Fruit fly (Drosophila melanogaster): Measurements from ENCODE around the gene gpp.
A peak's percentile ranks its signal among the peaks of the same experiment; 100 is the strongest.

Gene gpp

DNA sequence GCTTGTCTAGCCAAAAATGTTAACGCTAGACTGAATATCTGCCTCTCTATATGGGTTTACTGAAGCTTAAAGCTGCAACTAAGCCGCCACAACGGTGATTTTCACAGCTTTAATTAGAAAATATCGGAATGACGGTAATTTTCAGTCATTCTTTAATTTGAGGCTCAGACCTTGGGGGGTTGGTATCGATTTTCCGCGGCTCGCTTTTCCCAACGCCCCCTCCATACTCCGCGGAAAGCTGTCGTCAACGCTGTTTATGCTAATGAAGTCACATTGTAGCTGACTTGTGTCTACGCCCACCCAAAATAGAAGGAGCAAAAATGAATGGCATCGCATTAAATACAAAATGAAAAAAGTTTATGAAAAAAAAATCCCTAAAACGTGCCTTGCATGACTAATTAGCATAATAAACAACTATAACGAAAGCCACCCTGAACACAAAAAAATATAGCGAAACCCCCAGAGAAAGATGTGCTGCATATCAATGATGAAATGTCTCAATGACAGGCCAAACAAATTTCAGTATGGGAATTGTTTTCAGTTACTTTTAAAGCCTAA is 29.2 kb downstream of the gpp start:
- TF ChIP-seq Clk (GFP tag; optimal IDR thresholded peaks at IDR 0.05), result no peak
- TF ChIP-seq bab1 (GFP tag; optimal IDR thresholded peaks at IDR 0.05), result no peak
- TF ChIP-seq CG1620 (GFP tag; optimal IDR thresholded peaks at IDR 0.05), result no peak
- TF ChIP-seq CG5204 (GFP tag; optimal IDR thresholded peaks at IDR 0.05), result no peak
- no peak for TF ChIP-seq toe (GFP tag; optimal IDR thresholded peaks at IDR 0.05)
- TF ChIP-seq Mnt (GFP tag; optimal IDR thresholded peaks at IDR 0.05), result no peak
- no peak for TF ChIP-seq CG7045 (GFP tag; optimal IDR thresholded peaks at IDR 0.05)
- TF ChIP-seq cnc (optimal IDR thresholded peaks at IDR 0.05), result no peak
- no peak for TF ChIP-seq CG14711 (tag; optimal IDR thresholded peaks at IDR 0.05)
- no peak for TF ChIP-seq Crg-1 (GFP tag; optimal IDR thresholded peaks at IDR 0.05)
- no peak for TF ChIP-seq tj (GFP tag; optimal IDR thresholded peaks at IDR 0.05)
- no peak for TF ChIP-seq CG12768 (GFP tag; optimal IDR thresholded peaks at IDR 0.05)
- no peak for TF ChIP-seq CG7101 (tag; optimal IDR thresholded peaks at IDR 0.05)
- TF ChIP-seq Hr96 (GFP tag; optimal IDR thresholded peaks at IDR 0.05), result no peak
- no peak for TF ChIP-seq CG33017 (tag; optimal IDR thresholded peaks at IDR 0.05)

DNA sequence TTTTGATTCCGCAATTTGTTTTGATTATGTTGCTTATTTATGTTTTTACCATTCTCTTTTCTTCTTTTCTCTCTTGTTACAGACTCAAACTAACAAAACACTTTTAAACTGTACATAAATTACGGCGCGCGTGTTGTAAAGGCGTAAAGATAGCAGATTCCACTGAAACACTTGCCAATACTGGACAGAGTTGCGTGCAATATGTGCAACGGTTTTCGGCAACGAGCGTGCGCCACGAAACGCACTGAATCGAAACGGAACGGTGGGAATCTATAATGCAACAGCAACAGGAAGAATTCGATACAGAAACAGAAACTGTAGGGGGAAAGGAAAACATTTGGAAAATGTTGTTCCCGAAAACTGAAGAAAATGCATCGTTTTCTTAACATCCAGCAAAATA is 30.0 kb downstream of the gpp start:
- no peak for TF ChIP-seq pad (GFP tag; optimal IDR thresholded peaks at IDR 0.05)
- TF ChIP-seq cic (GFP tag; optimal IDR thresholded peaks at IDR 0.05), result no peak
- TF ChIP-seq CG14711 (tag; optimal IDR thresholded peaks at IDR 0.05), result no peak
- no peak for TF ChIP-seq ovo (GFP tag; optimal IDR thresholded peaks at IDR 0.05)
- no peak for TF ChIP-seq toe (GFP tag; optimal IDR thresholded peaks at IDR 0.05)
- no peak for TF ChIP-seq kay (GFP tag; ENCODE audit: borderline replicate concordance)
- TF ChIP-seq Mnt (GFP tag; optimal IDR thresholded peaks at IDR 0.05), result no peak
- TF ChIP-seq CG7045 (GFP tag; optimal IDR thresholded peaks at IDR 0.05), result no peak
- TF ChIP-seq CG1620 (GFP tag; optimal IDR thresholded peaks at IDR 0.05), result no peak
- no peak for TF ChIP-seq CG33017 (tag; optimal IDR thresholded peaks at IDR 0.05)
- no peak for TF ChIP-seq CG12768 (GFP tag; optimal IDR thresholded peaks at IDR 0.05)
- no peak for TF ChIP-seq Clk (GFP tag; optimal IDR thresholded peaks at IDR 0.05)
- TF ChIP-seq CG7101 (tag; optimal IDR thresholded peaks at IDR 0.05), result no peak
- no peak for TF ChIP-seq Crg-1 (GFP tag; optimal IDR thresholded peaks at IDR 0.05)
- TF ChIP-seq CG11617 (GFP tag; optimal IDR thresholded peaks at IDR 0.05), result no peak
- no peak for TF ChIP-seq CG5204 (GFP tag; optimal IDR thresholded peaks at IDR 0.05)
- no peak for TF ChIP-seq bab1 (GFP tag; optimal IDR thresholded peaks at IDR 0.05)
- no peak for TF ChIP-seq cnc (optimal IDR thresholded peaks at IDR 0.05)
- no peak for TF ChIP-seq Hr96 (GFP tag; optimal IDR thresholded peaks at IDR 0.05)
- no peak for TF ChIP-seq tj (GFP tag; optimal IDR thresholded peaks at IDR 0.05)

dm6 chr3R:6456140-6457054 is 49.7 kb downstream of the gpp start, which contains the start of gene CG9727:
TSS of gene CG9727 (minus strand) at chr3R:6456676.
- TF ChIP-seq CG1620 (GFP tag; optimal IDR thresholded peaks at IDR 0.05) (no peak), Mnt (GFP tag; optimal IDR thresholded peaks at IDR 0.05) (peak; percentile 67), bab1 (GFP tag; optimal IDR thresholded peaks at IDR 0.05) (peak; percentile 28), Clk (GFP tag; optimal IDR thresholded peaks at IDR 0.05) (no peak), CG11617 (GFP tag; optimal IDR thresholded peaks at IDR 0.05) (peak; percentile 23), cic (GFP tag; optimal IDR thresholded peaks at IDR 0.05) (no peak), toe (GFP tag; optimal IDR thresholded peaks at IDR 0.05) (peak; percentile 21), CG5204 (GFP tag; optimal IDR thresholded peaks at IDR 0.05) (no peak), kay (GFP tag; ENCODE audit: borderline replicate concordance) (peak; percentile 39)

- TF ChIP-seq CG14711 (tag; optimal IDR thresholded peaks at IDR 0.05), result peak; percentile 21
- peak; percentile 6 for TF ChIP-seq cic (GFP tag; optimal IDR thresholded peaks at IDR 0.05)
- TF ChIP-seq CG1620 (GFP tag; optimal IDR thresholded peaks at IDR 0.05), result peak; percentile 35
- TF ChIP-seq CG11617 (GFP tag; optimal IDR thresholded peaks at IDR 0.05), result no peak
- peak; percentile 33 for TF ChIP-seq CG7045 (GFP tag; optimal IDR thresholded peaks at IDR 0.05)
- TF ChIP-seq CG33017 (tag; optimal IDR thresholded peaks at IDR 0.05), result peak; percentile 13
- no peak for TF ChIP-seq Mnt (GFP tag; optimal IDR thresholded peaks at IDR 0.05)
- TF ChIP-seq cnc (optimal IDR thresholded peaks at IDR 0.05), result no peak
- TF ChIP-seq tj (GFP tag; optimal IDR thresholded peaks at IDR 0.05), result peak; percentile 2
- no peak for TF ChIP-seq CG5204 (GFP tag; optimal IDR thresholded peaks at IDR 0.05)
- peak; percentile 1 for TF ChIP-seq Hr96 (GFP tag; optimal IDR thresholded peaks at IDR 0.05)
- TF ChIP-seq ovo (GFP tag; optimal IDR thresholded peaks at IDR 0.05), result no peak
- peak; percentile 5 for TF ChIP-seq toe (GFP tag; optimal IDR thresholded peaks at IDR 0.05)
- peak; percentile 62 for TF ChIP-seq Crg-1 (GFP tag; optimal IDR thresholded peaks at IDR 0.05)
- TF ChIP-seq pad (GFP tag; optimal IDR thresholded peaks at IDR 0.05), result peak; percentile 59
- peak; percentile 47 for TF ChIP-seq kay (GFP tag; ENCODE audit: borderline replicate concordance)
- peak; percentile 50 for TF ChIP-seq CG12768 (GFP tag; optimal IDR thresholded peaks at IDR 0.05)
- TF ChIP-seq bab1 (GFP tag; optimal IDR thresholded peaks at IDR 0.05), result peak; percentile 24
- peak; percentile 36 for TF ChIP-seq CG7101 (tag; optimal IDR thresholded peaks at IDR 0.05)
- no peak for TF ChIP-seq Clk (GFP tag; optimal IDR thresholded peaks at IDR 0.05)
Observed at dm6 chr3R:6457055-6457391, 50.4 kb downstream of the gpp start, which contains the start of gene Zif. TSS of gene Zif (plus strand) at chr3R:6457088.

DNA sequence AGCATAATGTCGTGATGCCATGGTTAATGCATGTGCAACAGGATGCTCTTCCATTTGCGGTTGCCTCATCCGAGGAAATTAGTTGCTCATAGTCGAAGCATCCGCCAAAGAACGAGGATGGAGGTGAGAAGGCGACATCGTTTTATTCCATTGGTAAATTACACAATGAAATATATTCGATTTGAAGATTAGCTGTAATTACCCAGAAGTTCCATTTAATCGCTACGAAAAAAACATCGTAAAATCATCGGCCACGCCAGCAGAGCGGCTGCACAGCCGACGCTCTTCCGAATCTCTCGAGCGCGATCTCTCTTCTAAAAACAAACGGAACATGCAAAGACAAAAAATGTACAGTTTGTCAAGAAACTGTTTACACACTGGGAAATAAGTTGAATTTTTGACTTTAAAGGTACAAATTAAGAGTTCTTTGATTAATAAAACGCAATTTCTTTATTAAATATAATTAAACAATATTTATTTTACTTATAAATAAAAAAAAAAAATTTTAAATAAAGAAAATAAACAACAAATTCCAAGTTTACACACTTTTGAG is 54.0 kb downstream of the gpp start:
- TF ChIP-seq ovo (GFP tag; optimal IDR thresholded peaks at IDR 0.05) (no peak), CG33017 (tag; optimal IDR thresholded peaks at IDR 0.05) (no peak), bab1 (GFP tag; optimal IDR thresholded peaks at IDR 0.05) (no peak), CG14711 (tag; optimal IDR thresholded peaks at IDR 0.05) (no peak), toe (GFP tag; optimal IDR thresholded peaks at IDR 0.05) (no peak)

Data from whole organism, adult.